Fruit fly (Drosophila melanogaster): ENCODE measurements around the gene CG33262.

dm6 chr3L:13113970-13114392 is 22.1 kb upstream of the CG33262 start, which contains the start of gene trn:
- TF ChIP-seq Sp1 (GFP tag; optimal IDR thresholded peaks at IDR 0.05) = peak; percentile 28
- peak; percentile 74 for TF ChIP-seq Hr83 (GFP tag; optimal IDR thresholded peaks at IDR 0.05; ENCODE audit: poor library complexity, severe bottlenecking)

All from whole organism, wandering third instar larva.